Worm (Caenorhabditis elegans) whole organism, L2 larva: ENCODE measurements around the gene gnrr-4.
A peak's percentile ranks its signal among the peaks of the same experiment; 100 is the strongest.

Source experiments
- nhr-237 ChIP-seq: fragments of 150-350 bp; optimal IDR thresholded peaks from 2 replicates; lab custom pipeline; 2014; ENCODE audit warnings: missing biosample characterization, missing genetic modification characterization
- nhr-6 ChIP-seq: fragments of 150-350 bp; optimal IDR thresholded peaks from 2 replicates; lab custom pipeline; 2014; ENCODE audit warnings: missing biosample characterization, missing genetic modification characterization
- ztf-11 ChIP-seq: sonication (generic microtip); optimal IDR thresholded peaks from 2 replicates; lab custom pipeline; 2017; ENCODE audit warnings: missing biosample characterization, missing genetic modification characterization

DNA sequence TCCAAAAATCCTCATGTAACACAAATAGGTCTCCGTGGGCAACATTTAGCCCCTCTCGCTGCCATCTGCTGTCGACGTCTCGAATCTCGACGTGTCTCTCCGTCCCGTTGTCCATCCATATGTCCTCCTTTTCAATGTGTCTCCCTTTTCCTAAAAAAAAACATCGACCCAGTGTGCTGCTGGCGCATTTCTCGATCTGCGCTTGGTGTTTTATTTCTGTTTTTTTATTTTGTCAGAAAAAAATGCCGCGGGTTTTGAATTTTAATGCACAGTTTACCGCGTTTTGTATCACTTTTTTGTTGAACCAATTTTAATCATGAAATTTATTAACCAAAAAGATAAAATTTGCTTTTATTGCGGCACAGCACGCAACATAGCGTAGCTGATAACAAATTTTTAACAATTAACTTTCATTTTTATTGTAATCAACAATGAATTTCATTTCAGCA, 32.7 kb upstream of the gnrr-4 start:
- TF ChIP-seq ztf-11 (tag; lab: Kevin White, UChicago) (no peak), nhr-6 (tag; lab: Kevin White, UChicago) (peak; percentile 9), nhr-237 (tag; lab: Kevin White, UChicago) (no peak)
